Fruit fly (Drosophila melanogaster) whole organism, embryonic: ENCODE results near the gene CG43672.
"Not testable (repeated sequence)": the region's sequence is repeated elsewhere in the genome, so short reads cannot be mapped to it uniquely, and the experiment has no call there.

Source experiments
- B-H2 ChIP-seq: fragments of 200-800 bp; sonication (Bioruptor generic); optimal IDR thresholded peaks from 2 replicates; lab custom pipeline; 2018; ENCODE audit warnings: missing biosample characterization, mild to moderate bottlenecking, missing genetic modification characterization
- Bgb ChIP-seq: fragments of 200-800 bp; sonication (Bioruptor generic); IDR thresholded peaks from 2 replicates; pipeline ENCODE4 v1.3.6; 2022; ENCODE audit warnings: missing biosample characterization, missing genetic modification characterization; ENCODE audit not compliant: partially characterized antibody
- CG10366 ChIP-seq: fragments of 200-800 bp; sonication (Bioruptor generic); IDR thresholded peaks from 2 replicates; pipeline ENCODE4 v1.3.6; 2022; ENCODE audit warnings: missing biosample characterization, missing genetic modification characterization
- CG11247 ChIP-seq: fragments of 200-800 bp; sonication (Bioruptor generic); IDR thresholded peaks from 2 replicates; pipeline ENCODE4 v1.3.6; 2022; ENCODE audit warnings: missing biosample characterization, missing genetic modification characterization
- CG11398 ChIP-seq: fragments of 200-800 bp; sonication (Bioruptor generic); optimal IDR thresholded peaks from 2 replicates; lab custom pipeline; 2016; ENCODE audit warnings: missing biosample characterization, missing genetic modification characterization
- CG12391 ChIP-seq: fragments of 200-800 bp; sonication (Bioruptor generic); optimal IDR thresholded peaks from 3 replicates; lab custom pipeline; 2018; ENCODE audit warnings: missing biosample characterization, mild to moderate bottlenecking, missing genetic modification characterization, moderate library complexity
- CG12659 ChIP-seq: fragments of 200-800 bp; sonication (Bioruptor generic); optimal IDR thresholded peaks from 3 replicates; lab custom pipeline; 2017; ENCODE audit warnings: mild to moderate bottlenecking, missing biosample characterization, missing genetic modification reagents, missing genetic modification characterization
- CG13287 ChIP-seq: fragments of 200-800 bp; sonication (Bioruptor generic); IDR thresholded peaks from 2 replicates; pipeline ENCODE4 v1.3.6; 2022; ENCODE audit warnings: missing biosample characterization, missing genetic modification characterization; ENCODE audit not compliant: partially characterized antibody
- CG15696 ChIP-seq: fragments of 200-800 bp; sonication (Bioruptor generic); optimal IDR thresholded peaks from 2 replicates; lab custom pipeline; 2019; ENCODE audit warnings: missing biosample characterization, mild to moderate bottlenecking, missing genetic modification characterization, moderate library complexity
- CG17186 ChIP-seq: fragments of 200-800 bp; sonication (Bioruptor generic); optimal IDR thresholded peaks from 3 replicates; lab custom pipeline; 2017; ENCODE audit warnings: missing biosample characterization, missing genetic modification reagents, missing genetic modification characterization
- CG17568 ChIP-seq: fragments of 200-800 bp; sonication (Bioruptor generic); optimal IDR thresholded peaks from 2 replicates; lab custom pipeline; 2018; ENCODE audit warnings: missing biosample characterization, mild to moderate bottlenecking, missing genetic modification characterization, moderate library complexity
- CG17829 ChIP-seq: fragments of 200-800 bp; optimal IDR thresholded peaks from 2 replicates; lab custom pipeline; 2019; ENCODE audit warnings: missing biosample characterization, mild to moderate bottlenecking, missing genetic modification characterization, moderate library complexity
- CG18619 ChIP-seq: fragments of 200-800 bp; sonication (Bioruptor generic); optimal IDR thresholded peaks from 3 replicates; lab custom pipeline; 2017; ENCODE audit warnings: missing biosample characterization, mild to moderate bottlenecking, missing genetic modification characterization
- CG31441 ChIP-seq: fragments of 200-800 bp; sonication (Bioruptor generic); IDR thresholded peaks from 2 replicates; pipeline ENCODE4 v1.3.6; 2022; ENCODE audit warnings: missing biosample characterization, missing genetic modification characterization
- CG32532 ChIP-seq: fragments of 200-800 bp; sonication (Bioruptor generic); IDR thresholded peaks from 2 replicates; pipeline ENCODE4 v1.3.6; 2022; ENCODE audit warnings: missing biosample characterization, missing genetic modification characterization
- CG3281 ChIP-seq: fragments of 200-800 bp; sonication (Bioruptor generic); optimal IDR thresholded peaks from 3 replicates; lab custom pipeline; 2017; ENCODE audit warnings: missing biosample characterization, mild to moderate bottlenecking, missing genetic modification characterization
- CG34224 ChIP-seq: fragments of 200-800 bp; sonication (Bioruptor generic); IDR thresholded peaks from 3 replicates; pipeline ENCODE4 v1.3.6; 2022; ENCODE audit warnings: missing biosample characterization, missing genetic modification characterization; ENCODE audit not compliant: partially characterized antibody
- CG42726 ChIP-seq: fragments of 200-800 bp; sonication (Bioruptor generic); IDR thresholded peaks from 2 replicates; pipeline ENCODE4 v1.3.6; 2022; ENCODE audit warnings: missing biosample characterization, missing genetic modification characterization; ENCODE audit not compliant: partially characterized antibody
- CG4360 ChIP-seq: fragments of 200-800 bp; sonication (Bioruptor generic); IDR thresholded peaks from 2 replicates; pipeline ENCODE4 v1.3.6; 2022; ENCODE audit warnings: missing biosample characterization, missing genetic modification characterization
- CG7357 ChIP-seq: fragments of 200-800 bp; sonication (Bioruptor generic); IDR thresholded peaks from 3 replicates; pipeline ENCODE4 v1.3.6; 2022; ENCODE audit warnings: missing biosample characterization, missing genetic modification characterization
- CG9609 ChIP-seq: fragments of 200-800 bp; sonication (Bioruptor generic); optimal IDR thresholded peaks from 3 replicates; lab custom pipeline; 2016; ENCODE audit warnings: missing biosample characterization, missing genetic modification characterization
- CoRest ChIP-seq: fragments of 200-800 bp; sonication (Bioruptor generic); optimal IDR thresholded peaks from 3 replicates; lab custom pipeline; 2018; ENCODE audit warnings: missing biosample characterization, mild to moderate bottlenecking, missing genetic modification characterization, moderate library complexity
- CrebB ChIP-seq: fragments of 200-800 bp; sonication (Bioruptor generic); optimal IDR thresholded peaks from 3 replicates; lab custom pipeline; 2018; ENCODE audit warnings: missing biosample characterization, mild to moderate bottlenecking, missing genetic modification characterization
- Dll ChIP-seq: fragments of 200-800 bp; sonication (Bioruptor generic); IDR thresholded peaks from 4 replicates; pipeline ENCODE4 v1.3.6; 2022; ENCODE audit warnings: missing biosample characterization, missing genetic modification characterization; ENCODE audit not compliant: partially characterized antibody
- Eip74EF ChIP-seq, 2 experiments: fragments of 200-800 bp in 1 of 2; fragments of >200 bp in 1 of 2; sonication (Bioruptor generic) in 1 of 2; optimal IDR thresholded peaks; 2 replicates each; lab custom pipeline; 2017 to 2019; ENCODE audit warnings: missing biosample characterization in 2 of 2, missing genetic modification characterization in 2 of 2, mild to moderate bottlenecking in 1 of 2, moderate library complexity in 1 of 2
- Gug ChIP-seq: fragments of 200-800 bp; sonication (Bioruptor generic); IDR thresholded peaks from 4 replicates; pipeline ENCODE4 v1.3.6; 2022; ENCODE audit warnings: missing biosample characterization, missing genetic modification characterization
- Nf-YB ChIP-seq: fragments of 200-800 bp; sonication (Bioruptor generic); optimal IDR thresholded peaks from 3 replicates; lab custom pipeline; 2019; ENCODE audit warnings: missing biosample characterization, mild to moderate bottlenecking, missing genetic modification characterization, moderate library complexity
- Opbp ChIP-seq: fragments of 200-800 bp; sonication (Bioruptor generic); IDR thresholded peaks from 3 replicates; pipeline ENCODE4 v1.3.6; 2022; ENCODE audit warnings: missing biosample characterization, missing genetic modification characterization; ENCODE audit not compliant: partially characterized antibody
- Pdp1 ChIP-seq, 2 experiments: fragments of 200-800 bp; sonication (Bioruptor generic); optimal IDR thresholded peaks; 3 replicates each; lab custom pipeline; 2016; ENCODE audit warnings: missing biosample characterization in 2 of 2, missing genetic modification characterization in 2 of 2, mild to moderate bottlenecking in 1 of 2, moderate library complexity in 1 of 2
- Ptx1 ChIP-seq: fragments of 200-800 bp; sonication (Bioruptor generic); IDR thresholded peaks from 2 replicates; pipeline ENCODE4 v1.3.6; 2022; ENCODE audit warnings: missing biosample characterization, missing genetic modification characterization
- Scr ChIP-seq: fragments of 200-800 bp; sonication (Bioruptor generic); IDR thresholded peaks from 2 replicates; pipeline ENCODE4 v1.3.6; 2022; ENCODE audit warnings: missing biosample characterization, missing genetic modification characterization; ENCODE audit not compliant: partially characterized antibody
- Six4 ChIP-seq: fragments of 200-800 bp; sonication (Bioruptor generic); optimal IDR thresholded peaks from 2 replicates; lab custom pipeline; 2016; ENCODE audit warnings: missing biosample characterization, missing genetic modification characterization
- az2 ChIP-seq: fragments of 200-800 bp; sonication (Bioruptor generic); optimal IDR thresholded peaks from 3 replicates; lab custom pipeline; 2016; ENCODE audit warnings: missing biosample characterization, missing genetic modification characterization
- bowl ChIP-seq: fragments of 200-800 bp; sonication (Bioruptor generic); IDR thresholded peaks from 2 replicates; pipeline ENCODE4 v1.3.6; 2022; ENCODE audit warnings: missing biosample characterization, missing genetic modification characterization
- gcm ChIP-seq: fragments of 200-800 bp; sonication (Bioruptor generic); optimal IDR thresholded peaks from 2 replicates; lab custom pipeline; 2019; ENCODE audit warnings: missing biosample characterization, mild to moderate bottlenecking, missing genetic modification characterization, moderate library complexity
- gem ChIP-seq: fragments of 200-800 bp; sonication (Bioruptor generic); optimal IDR thresholded peaks from 2 replicates; lab custom pipeline; 2019; ENCODE audit warnings: missing biosample characterization, mild to moderate bottlenecking, missing genetic modification characterization, moderate library complexity
- gfzf ChIP-seq: fragments of 200-800 bp; sonication (Bioruptor generic); optimal IDR thresholded peaks from 2 replicates; lab custom pipeline; 2016; ENCODE audit warnings: missing biosample characterization, mild to moderate bottlenecking, missing genetic modification characterization, moderate library complexity
- grau ChIP-seq: fragments of 200-800 bp; optimal IDR thresholded peaks from 3 replicates; lab custom pipeline; 2019; ENCODE audit warnings: missing biosample characterization, mild to moderate bottlenecking, missing genetic modification characterization, moderate library complexity
- hb ChIP-seq: fragments of 200-800 bp; sonication (Bioruptor generic); IDR thresholded peaks from 3 replicates; pipeline ENCODE4 v1.3.6; 2022; ENCODE audit warnings: missing biosample characterization, missing genetic modification characterization; ENCODE audit not compliant: partially characterized antibody
- klu ChIP-seq: fragments of 200-800 bp; sonication (Bioruptor generic); IDR thresholded peaks from 2 replicates; pipeline ENCODE4 v1.3.6; 2022; ENCODE audit warnings: missing biosample characterization, missing genetic modification characterization
- pan ChIP-seq, 4 experiments: fragments of >200 bp in 3 of 4; fragments of 200-800 bp in 1 of 4; sonication (Bioruptor generic) in 1 of 4; optimal IDR thresholded peaks in 3 of 4; IDR thresholded peaks in 1 of 4; 2 replicates each; pipeline versions ENCODE4 v1.3.6 to Lab custom; 2017 to 2022; ENCODE audit warnings: missing biosample characterization in 2 of 4, missing genetic modification characterization in 2 of 4, mixed read lengths in 1 of 4
- ssp ChIP-seq: fragments of 200-800 bp; sonication (Bioruptor generic); IDR thresholded peaks from 2 replicates; pipeline ENCODE4 v1.3.6; 2022; ENCODE audit warnings: missing biosample characterization, missing genetic modification characterization
- unpg ChIP-seq: fragments of 200-800 bp; sonication (Bioruptor generic); optimal IDR thresholded peaks from 3 replicates; lab custom pipeline; 2018; ENCODE audit warnings: missing biosample characterization, mild to moderate bottlenecking, missing genetic modification characterization, moderate library complexity
- zen2 ChIP-seq: fragments of 200-800 bp; sonication (Bioruptor generic); IDR thresholded peaks from 3 replicates; pipeline ENCODE4 v1.3.6; 2022; ENCODE audit warnings: missing biosample characterization, missing genetic modification characterization; ENCODE audit not compliant: partially characterized antibody

CG43672 gene

DNA sequence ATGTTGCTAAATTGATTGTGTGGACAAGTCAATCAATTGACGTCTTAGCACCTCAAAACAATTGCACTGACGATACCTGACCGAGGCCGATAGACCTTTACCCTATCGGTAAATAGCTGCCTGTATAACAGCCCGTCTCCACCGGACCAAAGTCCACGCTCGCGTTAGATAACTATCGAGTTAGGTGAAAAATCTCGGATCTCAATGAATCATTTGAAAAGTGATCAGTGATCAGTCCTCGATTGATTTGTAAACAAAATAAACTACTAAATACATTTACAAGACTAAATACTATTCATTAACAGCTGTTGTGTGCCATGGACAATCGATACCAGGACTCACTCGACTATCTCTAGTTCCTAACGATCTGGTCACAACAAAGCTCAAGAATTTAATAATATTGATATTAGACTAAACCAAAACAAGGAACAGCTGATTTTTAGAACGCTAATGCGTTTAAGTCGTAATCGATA lies 26.4 kb downstream of the CG43672 start, which contains the start of the genes sordd2 and CG15602 (continued):
- TF ChIP-seq Scr (peak; percentile 81), CG13287 (GFP tag; lab: Robert Waterston, UW) (peak; percentile 33), Ptx1 (GFP tag; lab: Robert Waterston, UW) (0 out of 2 replicates have a peak, but pooled peaks have one; percentile 11), hb (GFP tag; lab: Robert Waterston, UW) (peak; percentile 76), pan (GFP tag; optimal IDR thresholded peaks at IDR 0.05 in 1 of 2, IDR thresholded peaks at IDR 0.05 in 1 of 2) (peak in 1 of 2 experiments; percentile 24), Gug (GFP tag; lab: Robert Waterston, UW) (peak; percentile 21; the same call in 1 of the 4 replicates), Bgb (GFP tag; lab: Robert Waterston, UW) (peak; percentile 94), klu (peak; percentile 18; the same call in 1 of the 2 replicates), CG34224 (GFP tag; lab: Robert Waterston, UW) (peak; percentile 60; the same call in 2 of the 3 replicates), CG7357 (GFP tag; lab: Robert Waterston, UW) (0 out of 3 replicates have a peak, but pooled peaks have one; percentile 20), CG42726 (GFP tag; lab: Robert Waterston, UW) (peak; percentile 80; the same call in 1 of the 2 replicates), CG32532 (GFP tag; lab: Robert Waterston, UW) (peak; percentile 17; the same call in 1 of the 2 replicates), ssp (GFP tag; lab: Robert Waterston, UW) (peak; percentile 95)
- not testable (repeated sequence) for TF ChIP-seq pan (optimal IDR thresholded peaks at IDR 0.05; lab: Kevin White, UChicago)

- TF ChIP-seq bowl (GFP tag; lab: Robert Waterston, UW): no peak
- TF ChIP-seq CrebB: no peak
- no peak for TF ChIP-seq CG17568 (GFP tag; lab: Kevin White, UChicago)
- TF ChIP-seq CG12391 (tag; lab: Kevin White, UChicago): peak; percentile 34
- TF ChIP-seq Eip74EF (GFP tag; optimal IDR thresholded peaks at IDR 0.05; lab: Kevin White, UChicago): no peak
- peak; percentile 62 for TF ChIP-seq gem (tag; lab: Kevin White, UChicago)
- TF ChIP-seq Dll (GFP tag; lab: Robert Waterston, UW): peak; percentile 75; the same call in 3 of the 4 replicates
- no peak for TF ChIP-seq CG10366 (GFP tag; lab: Robert Waterston, UW)
- TF ChIP-seq CG11247 (GFP tag; lab: Robert Waterston, UW): peak; percentile 17; the same call in 1 of the 2 replicates
- no peak for TF ChIP-seq CG11398
- no peak for TF ChIP-seq CG9609
- TF ChIP-seq Nf-YB (GFP tag; lab: Kevin White, UChicago): peak; percentile 75
- TF ChIP-seq ssp (GFP tag; lab: Robert Waterston, UW): peak; percentile 72
- peak; percentile 40 for TF ChIP-seq CoRest
- peak; percentile 21 for TF ChIP-seq gcm (GFP tag; lab: Kevin White, UChicago)
- TF ChIP-seq CG13287 (GFP tag; lab: Robert Waterston, UW): peak; percentile 81
- TF ChIP-seq Pdp1 (GFP tag; optimal IDR thresholded peaks at IDR 0.05; lab: Kevin White, UChicago): no peak
- TF ChIP-seq CG31441 (GFP tag; lab: Robert Waterston, UW): no peak
- TF ChIP-seq unpg: peak; percentile 24
- TF ChIP-seq CG3281 (GFP tag; lab: Kevin White, UChicago): peak; percentile 32
- peak; percentile 37 for TF ChIP-seq grau (tag; lab: Kevin White, UChicago)
- TF ChIP-seq CG15696 (tag; lab: Kevin White, UChicago): no peak
- peak; percentile 33 for TF ChIP-seq CG17829 (tag; lab: Kevin White, UChicago)
- TF ChIP-seq CG4360 (GFP tag; lab: Robert Waterston, UW): no peak
- TF ChIP-seq CG17186 (GFP tag; lab: Kevin White, UChicago): no peak
- peak; percentile 31 for TF ChIP-seq B-H2 (GFP tag; lab: Kevin White, UChicago)
- peak; percentile 17 for TF ChIP-seq Six4 (GFP tag; lab: Kevin White, UChicago)
- peak; percentile 20 for TF ChIP-seq CG12659 (GFP tag; lab: Kevin White, UChicago)
- TF ChIP-seq az2 (GFP tag; lab: Kevin White, UChicago): peak; percentile 6
- no peak for TF ChIP-seq CG18619 (GFP tag; lab: Kevin White, UChicago)
- TF ChIP-seq zen2 (GFP tag; lab: Robert Waterston, UW): peak; percentile 69
- TF ChIP-seq Opbp (GFP tag; lab: Robert Waterston, UW): peak; percentile 88; the same call in 2 of the 3 replicates
- peak; percentile 38 for TF ChIP-seq gfzf (GFP tag; lab: Kevin White, UChicago)
Measured at dm6 chrX:15802880-15803650, 30.3 kb downstream of the CG43672 start.
